Worm (Caenorhabditis elegans): ENCODE data around the gene wrt-10.
A peak's percentile ranks its signal among the peaks of the same experiment; 100 is the strongest.

The wrt-10 gene

ce11 chrII:7547269-7547668, 12.9 kb upstream of the wrt-10 start:
- no peak for TF ChIP-seq ceh-63 (GFP tag; optimal IDR thresholded peaks at IDR 0.05)
- TF ChIP-seq dsc-1 (tag; optimal IDR thresholded peaks at IDR 0.05) = no peak
- no peak for TF ChIP-seq snu-23 (GFP tag; optimal IDR thresholded peaks at IDR 0.05)
- TF ChIP-seq nhr-71 (tag; optimal IDR thresholded peaks at IDR 0.05) = no peak
- TF ChIP-seq pag-3 (tag; optimal IDR thresholded peaks at IDR 0.05; ENCODE audit: borderline replicate concordance, insufficient read depth) = no peak
- TF ChIP-seq efl-1 (optimal IDR thresholded peaks at IDR 0.05) = no peak
- no peak for TF ChIP-seq efl-1 (GFP tag; optimal IDR thresholded peaks at IDR 0.05 in 1 of 2)
- no peak for TF ChIP-seq vab-15 (tag; optimal IDR thresholded peaks at IDR 0.05)
- TF ChIP-seq ceh-8 (GFP tag; optimal IDR thresholded peaks at IDR 0.05) = no peak
- TF ChIP-seq rnt-1 (tag; optimal IDR thresholded peaks at IDR 0.05) = no peak
- TF ChIP-seq dpl-1 (GFP tag; optimal IDR thresholded peaks at IDR 0.05) = no peak

DNA sequence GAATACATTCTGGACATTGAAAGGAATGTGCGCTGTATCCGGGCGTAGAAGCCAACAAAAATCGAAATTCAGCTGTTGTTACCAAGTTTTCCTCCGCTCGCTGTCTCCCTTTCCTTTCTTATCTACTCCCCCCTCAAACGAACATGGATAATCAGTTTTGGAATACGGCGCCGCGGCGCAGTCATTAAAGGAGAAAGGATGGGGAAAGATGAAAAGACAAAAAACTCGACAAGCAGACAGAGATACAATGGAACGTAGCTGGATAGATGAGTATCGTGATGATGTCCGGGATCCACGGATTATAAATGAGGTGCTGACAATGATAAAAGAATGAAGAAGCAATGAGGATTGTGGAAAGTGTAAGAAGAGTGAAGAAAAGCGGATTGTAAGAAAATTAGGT, 11.0 kb upstream of the wrt-10 start:
- TF ChIP-seq ztf-4 (tag; optimal IDR thresholded peaks at IDR 0.05) (peak; percentile 17), isw-1 (GFP tag; IDR thresholded peaks at IDR 0.05) (no peak), hlh-17 (GFP tag; optimal IDR thresholded peaks at IDR 0.05; ENCODE audit: borderline replicate concordance) (no peak), ama-1 (optimal IDR thresholded peaks at IDR 0.05) (peak; percentile 85), blmp-1 (tag; optimal IDR thresholded peaks at IDR 0.05) (peak; percentile 97)

DNA sequence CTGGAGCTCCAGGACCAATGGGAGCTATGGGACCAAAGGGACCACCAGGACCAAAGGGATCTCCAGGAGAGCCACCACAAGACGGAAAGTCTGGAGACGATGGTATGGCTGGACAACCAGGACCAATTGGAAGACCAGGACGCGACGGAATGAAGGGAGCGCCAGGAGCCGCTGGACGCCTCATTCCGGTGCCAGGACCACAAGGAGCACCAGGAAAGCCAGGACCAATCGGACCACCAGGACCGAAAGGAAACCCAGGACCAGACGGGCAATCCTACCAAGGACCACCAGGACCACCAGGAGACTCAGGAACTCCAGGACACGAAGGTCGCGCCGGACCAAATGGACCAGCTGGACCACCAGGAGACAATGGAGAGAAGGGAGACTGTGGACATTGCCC, 10.4 kb upstream of the wrt-10 start:
- TF ChIP-seq unc-30 (tag; optimal IDR thresholded peaks at IDR 0.05) (no peak), ceh-82 (tag; optimal IDR thresholded peaks at IDR 0.05) (no peak), F16B12.6 (tag; optimal IDR thresholded peaks at IDR 0.05) (no peak), nhr-84 (tag; optimal IDR thresholded peaks at IDR 0.05) (no peak), aha-1 (tag; optimal IDR thresholded peaks at IDR 0.05) (no peak), irx-1 (tag; optimal IDR thresholded peaks at IDR 0.05) (no peak)

- no peak for TF ChIP-seq C34B4.2 (tag; optimal IDR thresholded peaks at IDR 0.05)
- TF ChIP-seq mdl-1 (tag; optimal IDR thresholded peaks at IDR 0.05) = no peak
- no peak for TF ChIP-seq swsn-7 (tag; optimal IDR thresholded peaks at IDR 0.05)
- no peak for TF ChIP-seq skn-1 (tag; optimal IDR thresholded peaks at IDR 0.05)
- no peak for TF ChIP-seq elt-2 (tag; optimal IDR thresholded peaks at IDR 0.05)
- peak; percentile 9 for TF ChIP-seq blmp-1 (tag; optimal IDR thresholded peaks at IDR 0.05)
These were observed 9.4 kb upstream of the wrt-10 start, which contains the start of gene rol-8 for ce11 chrII:7543808-7544207. Gene rol-8, plus strand, starts transcription at chrII:7544108.

DNA sequence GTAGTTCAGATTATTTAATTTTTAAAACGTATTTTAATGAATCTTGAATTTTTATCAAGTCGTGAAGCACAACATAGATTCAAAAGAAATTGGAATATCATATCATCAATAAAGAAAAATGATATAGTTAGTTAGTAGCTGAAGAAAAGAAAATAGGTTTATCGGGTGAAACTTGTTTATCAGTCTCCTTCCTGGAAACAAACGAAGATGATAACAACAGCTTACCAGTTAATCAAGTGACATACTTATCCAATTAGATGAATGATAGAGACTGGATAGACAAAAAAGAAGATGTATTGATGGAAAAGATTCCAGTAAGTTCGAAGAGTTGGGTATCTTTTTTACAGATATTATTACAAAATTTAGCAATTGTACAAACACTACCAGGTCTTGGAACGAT, 8.6 kb upstream of the wrt-10 start:
- TF ChIP-seq blmp-1 (tag; optimal IDR thresholded peaks at IDR 0.05) (peak; percentile 58), nhr-11 (tag; optimal IDR thresholded peaks at IDR 0.05) (no peak)

DNA sequence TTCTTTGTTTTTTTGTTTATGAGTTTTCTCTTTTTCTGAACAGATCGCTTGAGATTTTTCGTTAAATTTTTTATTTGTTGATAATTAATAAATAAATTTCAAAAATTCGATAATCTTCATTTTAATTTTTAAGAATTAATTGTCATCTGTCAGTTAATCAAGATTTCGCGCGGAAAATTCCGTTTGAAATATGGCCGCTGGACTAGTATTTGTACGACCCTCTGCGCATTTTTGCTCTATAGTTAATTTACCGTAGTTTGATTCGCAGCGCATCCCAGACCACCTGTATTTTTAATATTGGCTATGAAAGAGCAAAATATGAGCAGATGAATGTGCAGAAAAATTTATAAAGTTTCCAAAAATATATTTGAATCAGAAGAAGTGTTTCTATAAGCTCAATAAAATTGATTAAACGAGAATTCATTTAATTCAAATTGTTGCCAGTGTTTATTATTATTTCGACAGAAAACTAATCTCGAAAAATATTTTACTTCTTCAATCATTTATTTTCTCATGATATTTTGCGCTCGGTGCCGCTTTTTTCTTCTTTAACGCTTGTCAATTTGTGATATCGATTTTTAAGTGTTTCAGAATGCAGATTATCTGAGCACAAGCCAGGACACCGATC, 3.4 kb upstream of the wrt-10 start, which contains the start of gene nfi-1:
TSS of gene nfi-1 (plus strand) at position 578 of the 628 bp plus-strand sequence.
- TF ChIP-seq unc-98 (GFP tag; IDR thresholded peaks at IDR 0.05) (no peak), jun-1 (tag; optimal IDR thresholded peaks at IDR 0.05) (no peak), vab-15 (tag; optimal IDR thresholded peaks at IDR 0.05) (peak; percentile 18), dpl-1 (GFP tag; optimal IDR thresholded peaks at IDR 0.05) (peak; percentile 65 to 87 (median 76)), ceh-63 (GFP tag; optimal IDR thresholded peaks at IDR 0.05) (no peak), unc-130 (tag; optimal IDR thresholded peaks at IDR 0.05) (peak; percentile 55), dsc-1 (tag; optimal IDR thresholded peaks at IDR 0.05) (no peak), snpc-4 (tag; optimal IDR thresholded peaks at IDR 0.05) (peak; percentile 8), nhr-12 (tag; optimal IDR thresholded peaks at IDR 0.05) (no peak), nhr-90 (tag; optimal IDR thresholded peaks at IDR 0.05; ENCODE audit: poor library complexity) (peak; percentile 11), lin-15B (tag; optimal IDR thresholded peaks at IDR 0.05) (peak; percentile 67), skn-1 (tag; optimal IDR thresholded peaks at IDR 0.05) (peak; percentile 37), ceh-90 (tag; optimal IDR thresholded peaks at IDR 0.05) (no peak), C16A3.4 (tag; optimal IDR thresholded peaks at IDR 0.05) (peak; percentile 72), hpl-2 (GFP tag; optimal IDR thresholded peaks at IDR 0.05) (no peak), elt-2 (tag; optimal IDR thresholded peaks at IDR 0.05) (no peak), lin-35 (GFP tag; optimal IDR thresholded peaks at IDR 0.05) (peak; percentile 74 to 88), lsy-2 (tag; optimal IDR thresholded peaks at IDR 0.05) (peak; percentile 75 to 97), mep-1 (tag; optimal IDR thresholded peaks at IDR 0.05) (peak; percentile 56), lin-13 (GFP tag; optimal IDR thresholded peaks at IDR 0.05) (no peak), nhr-71 (tag; optimal IDR thresholded peaks at IDR 0.05) (peak; percentile 62), nhr-85 (tag) (peak; percentile 13), sup-37 (GFP tag; optimal IDR thresholded peaks at IDR 0.05) (no peak)
